Worm (Caenorhabditis elegans): ENCODE data around the gene nhr-162.

DNA sequence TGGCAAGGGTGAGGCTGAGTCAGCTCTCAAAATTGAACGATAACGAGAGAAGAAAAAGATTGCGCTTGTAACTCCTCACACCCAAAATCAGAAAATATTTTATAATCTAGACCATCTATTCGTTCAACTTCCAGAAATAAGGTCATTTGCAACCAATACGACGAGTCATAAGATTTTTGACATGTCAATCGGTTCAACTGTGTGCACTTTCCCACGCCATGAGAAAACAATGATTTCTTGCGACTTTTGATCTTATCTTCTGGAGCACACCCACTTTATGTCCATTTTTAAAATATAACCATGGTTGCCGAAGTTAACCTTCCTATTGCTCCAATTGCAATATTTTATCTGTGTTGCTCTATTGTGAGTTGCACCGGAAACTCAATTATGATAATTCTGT lies 25.4 kb upstream of the nhr-162 start, which contains the start of gene srsx-32:
- no peak for TF ChIP-seq unc-62 (GFP tag; optimal IDR thresholded peaks at IDR 0.05 in 1 of 2)
- no peak for TF ChIP-seq unc-62 (tag; optimal IDR thresholded peaks at IDR 0.05)
- no peak for TF ChIP-seq ZK337.2 (GFP tag; IDR thresholded peaks at IDR 0.05)
- TF ChIP-seq mxl-2 (GFP tag; conservative IDR thresholded peaks at IDR 0.05) = no peak
- no peak for TF ChIP-seq daf-12 (tag; optimal IDR thresholded peaks at IDR 0.05)
- no peak for TF ChIP-seq ceh-82 (tag; optimal IDR thresholded peaks at IDR 0.05)
- no peak for TF ChIP-seq dve-1 (tag; optimal IDR thresholded peaks at IDR 0.05; ENCODE audit: insufficient read depth)
- no peak for TF ChIP-seq lim-7 (GFP tag; IDR thresholded peaks at IDR 0.05)
- TF ChIP-seq zip-2 (tag; optimal IDR thresholded peaks at IDR 0.05) = no peak
